Worm (Caenorhabditis elegans) whole organism, early embryonic: ENCODE results near the gene Y55B1AR.4.

ENCODE experiments used
- ama-1 ChIP-seq: fragments of 150-350 bp; optimal IDR thresholded peaks from 2 replicates; lab custom pipeline; 2014
- ets-7 ChIP-seq: sonication (generic microtip); optimal IDR thresholded peaks from 2 replicates; lab custom pipeline; 2016; ENCODE audit warnings: missing genotype, missing genetic modification characterization, missing compliant biosample characterization
- flt-1 ChIP-seq: fragments of 200-800 bp; sonication (Bioruptor generic); IDR thresholded peaks from 2 replicates; pipeline ENCODE4 v1.3.6; 2022; ENCODE audit warnings: missing genetic modification characterization, missing compliant biosample characterization
- hnd-1 ChIP-seq: sonication (generic microtip); optimal IDR thresholded peaks from 2 replicates; lab custom pipeline; 2016; ENCODE audit warnings: missing genetic modification characterization, missing compliant biosample characterization
- pes-1 ChIP-seq: fragments of 200-800 bp; sonication (Bioruptor generic); IDR thresholded peaks from 2 replicates; pipeline ENCODE4 v1.3.6; 2022; ENCODE audit warnings: missing genetic modification reagents, missing genetic modification characterization, missing compliant biosample characterization
- tbx-11 ChIP-seq: fragments of 200-800 bp; sonication (Bioruptor generic); IDR thresholded peaks from 2 replicates; pipeline ENCODE4 v1.3.6; 2022; ENCODE audit warnings: missing genetic modification characterization, missing compliant biosample characterization

DNA sequence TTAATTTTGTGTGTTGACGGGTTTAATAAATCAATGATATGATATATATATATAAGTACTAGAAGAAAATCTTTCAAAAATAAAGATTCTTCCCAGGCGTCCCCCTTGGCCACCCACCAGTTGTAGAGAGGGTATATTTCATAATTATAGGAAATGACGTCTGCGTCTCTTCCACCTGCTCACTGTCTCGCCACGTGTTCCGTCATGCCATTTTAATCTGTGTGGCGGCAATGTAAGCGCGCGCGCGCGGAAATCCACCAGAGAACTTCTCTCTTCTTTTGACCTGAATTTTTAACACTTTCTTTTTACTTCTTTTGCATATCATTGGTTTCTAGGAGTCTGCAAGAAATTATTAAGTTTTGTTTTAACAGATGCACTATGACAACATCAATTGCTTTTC lies 49.0 kb upstream of the Y55B1AR.4 start:
- no peak for TF ChIP-seq pes-1 (GFP tag; lab: Robert Waterston, UW)
- no peak for TF ChIP-seq flt-1 (GFP tag; lab: Robert Waterston, UW)
- no peak for TF ChIP-seq tbx-11
- TF ChIP-seq ets-7 (tag; lab: Kevin White, UChicago): no peak
- no peak for TF ChIP-seq ama-1 (lab: Kevin White, UChicago)
- no peak for TF ChIP-seq hnd-1 (tag; lab: Kevin White, UChicago)
